Worm (Caenorhabditis elegans): ENCODE data around the gene octr-1.

octr-1 gene

DNA sequence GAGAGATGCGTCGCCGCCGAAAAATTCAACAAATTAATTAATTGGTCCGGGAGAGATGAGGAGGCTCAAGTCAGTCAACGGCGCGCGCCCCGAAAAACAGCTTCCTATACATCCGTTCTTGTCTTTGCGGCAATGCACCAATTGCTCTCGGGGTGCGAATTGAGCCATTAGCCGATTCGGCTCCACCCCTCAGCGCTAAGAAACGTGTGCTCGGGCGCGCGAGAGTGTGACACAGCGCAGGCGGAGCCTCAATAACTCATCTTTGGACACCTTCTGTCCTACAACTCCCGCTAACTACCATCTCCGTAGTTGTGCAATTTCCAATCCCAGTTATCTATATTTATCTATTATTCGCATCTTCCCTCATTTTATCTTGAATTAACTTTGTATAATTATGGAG, 38.4 kb downstream of the octr-1 start:
- TF ChIP-seq nhr-10 (tag; optimal IDR thresholded peaks at IDR 0.05) (no peak), nhr-23 (tag; optimal IDR thresholded peaks at IDR 0.05) (no peak), zag-1 (tag; optimal IDR thresholded peaks at IDR 0.05) (no peak), ama-1 (optimal IDR thresholded peaks at IDR 0.05) (no peak), snpc-4 (tag; optimal IDR thresholded peaks at IDR 0.05) (no peak)

DNA sequence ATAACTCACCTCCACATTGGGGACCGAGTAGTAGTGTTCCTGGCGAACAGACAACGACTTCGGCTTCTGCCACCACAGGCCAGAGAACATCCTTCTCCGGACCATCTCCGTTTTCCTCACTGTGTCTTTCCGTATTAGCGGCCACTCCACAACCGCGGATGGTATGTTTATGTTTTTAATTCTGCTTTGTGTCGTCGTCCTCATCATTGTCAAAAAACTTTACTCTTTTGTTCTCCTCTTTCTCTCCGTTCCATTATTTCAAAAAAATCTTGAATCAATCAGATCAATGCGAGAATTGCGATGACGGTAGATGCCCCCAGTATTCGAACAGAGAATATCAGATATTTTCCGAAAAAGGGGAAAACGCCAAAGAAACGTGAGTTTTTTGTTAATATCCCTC, 43.6 kb downstream of the octr-1 start, which contains the start of gene mec-2:
Gene mec-2, plus strand, starts transcription at position 301 of the 400 bp plus-strand sequence.
- no peak for TF ChIP-seq R02D3.7 (tag; optimal IDR thresholded peaks at IDR 0.05)

DNA sequence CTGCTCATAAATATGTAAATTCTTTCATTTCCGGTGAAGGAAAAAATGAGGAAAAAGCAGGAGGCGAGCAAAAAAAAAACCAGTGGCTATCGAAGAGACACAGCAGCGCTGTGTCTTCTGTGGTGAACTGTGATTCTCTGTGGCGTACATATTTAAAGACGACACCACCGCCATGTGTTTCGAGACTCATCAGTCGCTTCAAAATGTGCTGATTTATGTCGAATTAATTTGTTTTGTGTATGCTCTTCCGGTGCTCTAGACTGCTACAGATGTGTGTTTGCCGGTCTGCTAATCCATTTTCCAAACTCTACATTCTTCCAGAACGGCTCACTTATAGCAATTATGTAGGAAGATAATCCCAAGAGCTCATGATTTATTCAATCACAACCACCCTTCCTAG, 45.6 kb downstream of the octr-1 start:
- TF ChIP-seq fos-1 (tag; optimal IDR thresholded peaks at IDR 0.05) (no peak), unc-55 (GFP tag; optimal IDR thresholded peaks at IDR 0.05) (no peak), lin-13 (GFP tag; optimal IDR thresholded peaks at IDR 0.05) (no peak), ama-1 (optimal IDR thresholded peaks at IDR 0.05) (no peak), lin-11 (tag; optimal IDR thresholded peaks at IDR 0.05) (no peak), unc-39 (tag; optimal IDR thresholded peaks at IDR 0.05) (no peak), lsy-2 (tag; optimal IDR thresholded peaks at IDR 0.05) (no peak)
